Worm (Caenorhabditis elegans): Measurements from ENCODE around the gene snu-13.
A peak's percentile ranks its signal among the peaks of the same experiment; 100 is the strongest.

The snu-13 gene

ce11 chrII:10627086-10627485 is 31.3 kb downstream of the snu-13 start:
- TF ChIP-seq elt-1 (tag; optimal IDR thresholded peaks at IDR 0.05) (no peak), ama-1 (optimal IDR thresholded peaks at IDR 0.05) (no peak), elt-2 (tag; optimal IDR thresholded peaks at IDR 0.05) (peak; percentile 84), jun-1 (tag; optimal IDR thresholded peaks at IDR 0.05) (peak; percentile 38), nhr-76 (tag; optimal IDR thresholded peaks at IDR 0.05) (no peak), nhr-77 (tag; optimal IDR thresholded peaks at IDR 0.05) (no peak), lin-39 (tag; optimal IDR thresholded peaks at IDR 0.05) (no peak), fkh-2 (tag; optimal IDR thresholded peaks at IDR 0.05) (no peak), nhr-23 (tag; optimal IDR thresholded peaks at IDR 0.05) (no peak), mml-1 (tag; optimal IDR thresholded peaks at IDR 0.05) (no peak), unc-39 (tag; optimal IDR thresholded peaks at IDR 0.05) (no peak), egl-27 (tag; optimal IDR thresholded peaks at IDR 0.05) (no peak), pqm-1 (tag; optimal IDR thresholded peaks at IDR 0.05) (peak; percentile 38), nhr-67 (tag; optimal IDR thresholded peaks at IDR 0.05) (no peak)

- no peak for TF ChIP-seq nfya-1 (tag; optimal IDR thresholded peaks at IDR 0.05; ENCODE audit: insufficient read depth)
- no peak for TF ChIP-seq eor-1 (tag; optimal IDR thresholded peaks at IDR 0.05)
- no peak for TF ChIP-seq elt-3 (tag; optimal IDR thresholded peaks at IDR 0.05)
Measured at ce11 chrII:10621965-10622364, 36.5 kb downstream of the snu-13 start, which contains the start of gene cutl-9. Gene cutl-9, plus strand, starts transcription at chrII:10622265.

- TF ChIP-seq lin-39 (tag; optimal IDR thresholded peaks at IDR 0.05) (no peak), nhr-11 (tag; optimal IDR thresholded peaks at IDR 0.05) (no peak), sea-2 (GFP tag; optimal IDR thresholded peaks at IDR 0.05) (no peak), fos-1 (tag; optimal IDR thresholded peaks at IDR 0.05) (no peak)
Measured at ce11 chrII:10618157-10618556, 40.3 kb downstream of the snu-13 start, which contains the start of gene C14A4.13. Gene C14A4.13, plus strand, starts transcription at chrII:10618457.

ce11 chrII:10612743-10613142 is 45.7 kb downstream of the snu-13 start, which contains the start of gene C14A4.12:
Gene C14A4.12, plus strand, starts transcription at chrII:10613043.
- TF ChIP-seq ZK546.5 (tag; optimal IDR thresholded peaks at IDR 0.05) (no peak), fos-1 (tag; optimal IDR thresholded peaks at IDR 0.05) (no peak), pha-4 (tag; optimal IDR thresholded peaks at IDR 0.05) (peak; percentile 90), ceh-16 (tag; optimal IDR thresholded peaks at IDR 0.05) (no peak), tbx-2 (tag; optimal IDR thresholded peaks at IDR 0.05) (no peak), mdl-1 (tag; optimal IDR thresholded peaks at IDR 0.05) (no peak), ceh-9 (tag; optimal IDR thresholded peaks at IDR 0.05) (no peak)

ce11 chrII:10608821-10609220 is 49.6 kb downstream of the snu-13 start:
- TF ChIP-seq pqm-1 (tag; optimal IDR thresholded peaks at IDR 0.05), result no peak
- no peak for TF ChIP-seq unc-62 (GFP tag; optimal IDR thresholded peaks at IDR 0.05)
- TF ChIP-seq aly-2 (tag; optimal IDR thresholded peaks at IDR 0.05), result no peak
- no peak for TF ChIP-seq fkh-2 (tag; optimal IDR thresholded peaks at IDR 0.05)
- TF ChIP-seq eor-1 (tag; optimal IDR thresholded peaks at IDR 0.05), result no peak
- no peak for TF ChIP-seq zag-1 (tag; optimal IDR thresholded peaks at IDR 0.05)
- no peak for TF ChIP-seq ceh-9 (tag; optimal IDR thresholded peaks at IDR 0.05)
- TF ChIP-seq mml-1 (tag; optimal IDR thresholded peaks at IDR 0.05), result no peak
- no peak for TF ChIP-seq mdl-1 (tag; optimal IDR thresholded peaks at IDR 0.05)
- no peak for TF ChIP-seq egl-5 (tag; optimal IDR thresholded peaks at IDR 0.05)
- TF ChIP-seq ztf-11 (tag; optimal IDR thresholded peaks at IDR 0.05), result no peak
- no peak for TF ChIP-seq nfya-1 (tag; optimal IDR thresholded peaks at IDR 0.05; ENCODE audit: insufficient read depth)
- no peak for TF ChIP-seq ama-1 (optimal IDR thresholded peaks at IDR 0.05)
- TF ChIP-seq hmg-11 (tag; optimal IDR thresholded peaks at IDR 0.05), result no peak
- TF ChIP-seq ceh-28 (tag; optimal IDR thresholded peaks at IDR 0.05), result no peak

Data from whole organism, L3 larva.